Worm (Caenorhabditis elegans): ENCODE measurements around the gene gtap-2.

gtap-2 gene

ce11 chrIII:9768023-9768422 is 40.3 kb upstream of the gtap-2 start:
- no peak for TF ChIP-seq hnd-1 (tag; optimal IDR thresholded peaks at IDR 0.05)
- no peak for TF ChIP-seq ets-7 (tag; optimal IDR thresholded peaks at IDR 0.05)
- TF ChIP-seq F13C5.2 (tag; optimal IDR thresholded peaks at IDR 0.05), result no peak
- no peak for TF ChIP-seq sea-1 (GFP tag; conservative IDR thresholded peaks at IDR 0.05)

- TF ChIP-seq F13C5.2 (tag; optimal IDR thresholded peaks at IDR 0.05) (no peak), flt-1 (GFP tag; IDR thresholded peaks at IDR 0.05) (no peak), ama-1 (optimal IDR thresholded peaks at IDR 0.05) (peak; percentile 68), tra-4 (tag; optimal IDR thresholded peaks at IDR 0.05) (no peak), tbx-37 (GFP tag; conservative IDR thresholded peaks at IDR 0.05) (no peak), ceh-36 (tag; optimal IDR thresholded peaks at IDR 0.05) (no peak), scrt-1 (GFP tag; IDR thresholded peaks at IDR 0.05) (no peak), tbx-11 (GFP tag; IDR thresholded peaks at IDR 0.05) (no peak), hmbx-1 (tag; optimal IDR thresholded peaks at IDR 0.05) (no peak)
Measured at ce11 chrIII:9770590-9770989, 37.8 kb upstream of the gtap-2 start.

ce11 chrIII:9772394-9772793 is 36.0 kb upstream of the gtap-2 start:
- TF ChIP-seq hmbx-1 (tag; optimal IDR thresholded peaks at IDR 0.05) (no peak), F13C5.2 (tag; optimal IDR thresholded peaks at IDR 0.05) (no peak), ceh-13 (GFP tag; optimal IDR thresholded peaks at IDR 0.05) (no peak), hmg-4 (GFP tag; optimal IDR thresholded peaks at IDR 0.05) (no peak), pes-1 (GFP tag; IDR thresholded peaks at IDR 0.05) (no peak), sea-1 (GFP tag; conservative IDR thresholded peaks at IDR 0.05) (no peak), scrt-1 (GFP tag; IDR thresholded peaks at IDR 0.05) (no peak), ets-7 (tag; optimal IDR thresholded peaks at IDR 0.05) (no peak), ama-1 (optimal IDR thresholded peaks at IDR 0.05) (no peak), tbx-11 (GFP tag; IDR thresholded peaks at IDR 0.05) (no peak), tra-4 (tag; optimal IDR thresholded peaks at IDR 0.05) (no peak), aly-1 (tag; optimal IDR thresholded peaks at IDR 0.05) (no peak), flt-1 (GFP tag; IDR thresholded peaks at IDR 0.05) (no peak), hnd-1 (tag; optimal IDR thresholded peaks at IDR 0.05) (no peak)

ce11 chrIII:9775916-9776315 is 32.4 kb upstream of the gtap-2 start:
- TF ChIP-seq ceh-13 (GFP tag; optimal IDR thresholded peaks at IDR 0.05) (no peak), ama-1 (optimal IDR thresholded peaks at IDR 0.05) (no peak), F13C5.2 (tag; optimal IDR thresholded peaks at IDR 0.05) (no peak), hnd-1 (tag; optimal IDR thresholded peaks at IDR 0.05) (no peak)

ce11 chrIII:9776323-9776722 is 32.0 kb upstream of the gtap-2 start, which contains the start of gene usp-46:
Gene usp-46 (plus strand): TSS chrIII:9776623.
- TF ChIP-seq ceh-13 (GFP tag; optimal IDR thresholded peaks at IDR 0.05) (no peak), hmbx-1 (tag; optimal IDR thresholded peaks at IDR 0.05) (no peak), hmg-4 (GFP tag; optimal IDR thresholded peaks at IDR 0.05) (no peak), ceh-36 (tag; optimal IDR thresholded peaks at IDR 0.05) (no peak), tbx-11 (GFP tag; IDR thresholded peaks at IDR 0.05) (no peak), hnd-1 (tag; optimal IDR thresholded peaks at IDR 0.05) (no peak), tra-4 (tag; optimal IDR thresholded peaks at IDR 0.05) (no peak), ama-1 (optimal IDR thresholded peaks at IDR 0.05) (no peak), pes-1 (GFP tag; IDR thresholded peaks at IDR 0.05) (no peak), tbx-37 (GFP tag; conservative IDR thresholded peaks at IDR 0.05) (no peak), sea-1 (GFP tag; conservative IDR thresholded peaks at IDR 0.05) (no peak), F13C5.2 (tag; optimal IDR thresholded peaks at IDR 0.05) (no peak), flt-1 (GFP tag; IDR thresholded peaks at IDR 0.05) (no peak), scrt-1 (GFP tag; IDR thresholded peaks at IDR 0.05) (no peak), aly-1 (tag; optimal IDR thresholded peaks at IDR 0.05) (no peak), B0310.2 (tag; optimal IDR thresholded peaks at IDR 0.05) (no peak)

- no peak for TF ChIP-seq hmg-4 (GFP tag; optimal IDR thresholded peaks at IDR 0.05)
- no peak for TF ChIP-seq tbx-37 (GFP tag; conservative IDR thresholded peaks at IDR 0.05)
- TF ChIP-seq hnd-1 (tag; optimal IDR thresholded peaks at IDR 0.05), result no peak
- no peak for TF ChIP-seq sea-1 (GFP tag; conservative IDR thresholded peaks at IDR 0.05)
- no peak for TF ChIP-seq F13C5.2 (tag; optimal IDR thresholded peaks at IDR 0.05)
- TF ChIP-seq ama-1 (optimal IDR thresholded peaks at IDR 0.05), result no peak
- no peak for TF ChIP-seq tbx-11 (GFP tag; IDR thresholded peaks at IDR 0.05)
- no peak for TF ChIP-seq ets-7 (tag; optimal IDR thresholded peaks at IDR 0.05)
- TF ChIP-seq ceh-13 (GFP tag; optimal IDR thresholded peaks at IDR 0.05), result no peak
- TF ChIP-seq hmbx-1 (tag; optimal IDR thresholded peaks at IDR 0.05), result no peak
- no peak for TF ChIP-seq flt-1 (GFP tag; IDR thresholded peaks at IDR 0.05)
- no peak for TF ChIP-seq B0310.2 (tag; optimal IDR thresholded peaks at IDR 0.05)
- no peak for TF ChIP-seq ceh-36 (tag; optimal IDR thresholded peaks at IDR 0.05)
- no peak for TF ChIP-seq scrt-1 (GFP tag; IDR thresholded peaks at IDR 0.05)
- no peak for TF ChIP-seq aly-1 (tag; optimal IDR thresholded peaks at IDR 0.05)
Measured at ce11 chrIII:9779080-9779479, 29.3 kb upstream of the gtap-2 start.

- no peak for TF ChIP-seq B0310.2 (tag; optimal IDR thresholded peaks at IDR 0.05)
- TF ChIP-seq tbx-37 (GFP tag; conservative IDR thresholded peaks at IDR 0.05), result no peak
- no peak for TF ChIP-seq ama-1 (optimal IDR thresholded peaks at IDR 0.05)
- TF ChIP-seq tbx-11 (GFP tag; IDR thresholded peaks at IDR 0.05), result no peak
- TF ChIP-seq ceh-13 (GFP tag; optimal IDR thresholded peaks at IDR 0.05), result no peak
- no peak for TF ChIP-seq sea-1 (GFP tag; conservative IDR thresholded peaks at IDR 0.05)
- TF ChIP-seq ets-7 (tag; optimal IDR thresholded peaks at IDR 0.05), result no peak
- no peak for TF ChIP-seq hnd-1 (tag; optimal IDR thresholded peaks at IDR 0.05)
- no peak for TF ChIP-seq ceh-36 (tag; optimal IDR thresholded peaks at IDR 0.05)
- no peak for TF ChIP-seq hmbx-1 (tag; optimal IDR thresholded peaks at IDR 0.05)
- TF ChIP-seq flt-1 (GFP tag; IDR thresholded peaks at IDR 0.05), result no peak
- no peak for TF ChIP-seq tra-4 (tag; optimal IDR thresholded peaks at IDR 0.05)
- TF ChIP-seq aly-1 (tag; optimal IDR thresholded peaks at IDR 0.05), result no peak
- no peak for TF ChIP-seq hmg-4 (GFP tag; optimal IDR thresholded peaks at IDR 0.05)
- no peak for TF ChIP-seq pes-1 (GFP tag; IDR thresholded peaks at IDR 0.05)
- no peak for TF ChIP-seq scrt-1 (GFP tag; IDR thresholded peaks at IDR 0.05)
- no peak for TF ChIP-seq F13C5.2 (tag; optimal IDR thresholded peaks at IDR 0.05)
Measured at ce11 chrIII:9780254-9780653, 28.1 kb upstream of the gtap-2 start, which contains the start of gene sqv-3. Gene sqv-3 (minus strand): TSS chrIII:9780354.
